ENCODE assay signal across 1 fruit fly cellular context in genomic region chr2L:16448451-16449206, dm6.
TF ChIP-seq lines count a peak whose summit lies in the region.

Gene CG5888, minus strand, starts transcription at chr2L:16448469.

TF ChIP-seq in whole organism, embryonic, 481 proteins besides CTCF, POLR2A, EP300 and RAD21 (continued from another document and continues in another):
- TF ChIP-seq eyg (GFP tag; optimal IDR thresholded peaks at IDR 0.05; lab: Kevin White, UChicago) (no peak), ham (GFP tag; IDR thresholded peaks at IDR 0.05; lab: Robert Waterston, UW) (no peak), Ravus (GFP tag; IDR thresholded peaks at IDR 0.05; lab: Robert Waterston, UW) (no peak; the same call in 1 of the 2 replicates), fu2 (GFP tag; optimal IDR thresholded peaks at IDR 0.05; lab: Kevin White, UChicago) (no peak), Awh (GFP tag; IDR thresholded peaks at IDR 0.05; lab: Robert Waterston, UW) (peak; percentile 70; the same call in 1 of the 2 replicates), CG9876 (GFP tag; optimal IDR thresholded peaks at IDR 0.05; lab: Kevin White, UChicago) (no peak), Fer2 (tag; optimal IDR thresholded peaks at IDR 0.05; lab: Kevin White, UChicago) (no peak), her (GFP tag; optimal IDR thresholded peaks at IDR 0.05; lab: Kevin White, UChicago) (no peak), dati (GFP tag; IDR thresholded peaks at IDR 0.05; lab: Robert Waterston, UW) (no peak), CG3838 (GFP tag; optimal IDR thresholded peaks at IDR 0.05; lab: Kevin White, UChicago) (no peak), CG11723 (GFP tag; optimal IDR thresholded peaks at IDR 0.05; lab: Kevin White, UChicago) (peak; percentile 25), gt (GFP tag; IDR thresholded peaks at IDR 0.05; lab: Robert Waterston, UW) (0 out of 2 replicates have a peak, but pooled peaks have one; percentile 25), CG11398 (GFP tag; optimal IDR thresholded peaks at IDR 0.05; lab: Kevin White, UChicago) (no peak), CG5245 (GFP tag; optimal IDR thresholded peaks at IDR 0.05; lab: Kevin White, UChicago) (no peak), cad (GFP tag; optimal IDR thresholded peaks at IDR 0.05; lab: Kevin White, UChicago) (no peak), CG4820 (GFP tag; optimal IDR thresholded peaks at IDR 0.05; lab: Kevin White, UChicago) (peak; percentile 23), kay (GFP tag; optimal IDR thresholded peaks at IDR 0.05; lab: Kevin White, UChicago) (peak; percentile 53), CG15073 (GFP tag; optimal IDR thresholded peaks at IDR 0.05; lab: Kevin White, UChicago) (no peak), CG10979 (tag; optimal IDR thresholded peaks at IDR 0.05; lab: Kevin White, UChicago) (peak; percentile 77), Neu2 (GFP tag; optimal IDR thresholded peaks at IDR 0.05; lab: Kevin White, UChicago; ENCODE audit: borderline replicate concordance) (no peak), CG30431 (GFP tag; optimal IDR thresholded peaks at IDR 0.05; lab: Kevin White, UChicago) (peak; percentile 33), Dek (tag; optimal IDR thresholded peaks at IDR 0.05; lab: Kevin White, UChicago) (peak; percentile 59), tll (GFP tag; optimal IDR thresholded peaks at IDR 0.05; lab: Kevin White, UChicago) (no peak), unpg (GFP tag; optimal IDR thresholded peaks at IDR 0.05; lab: Kevin White, UChicago) (peak; percentile 72), CG8924 (tag; optimal IDR thresholded peaks at IDR 0.05; lab: Kevin White, UChicago) (peak; percentile 86), jing (GFP tag; optimal IDR thresholded peaks at IDR 0.05; lab: Kevin White, UChicago) (no peak), bowl (GFP tag; IDR thresholded peaks at IDR 0.05; lab: Robert Waterston, UW) (peak; percentile 35; the same call in 1 of the 2 replicates), CG8290 (GFP tag; optimal IDR thresholded peaks at IDR 0.05; lab: Kevin White, UChicago) (peak; percentile 6), CG8290 (tag; optimal IDR thresholded peaks at IDR 0.05; lab: Kevin White, UChicago) (no peak), gsb (GFP tag; IDR thresholded peaks at IDR 0.05; lab: Robert Waterston, UW) (peak; percentile 51; the same call in 1 of the 2 replicates), Rfx (GFP tag; IDR thresholded peaks at IDR 0.05; lab: Robert Waterston, UW) (peak; percentile 79), CG6272 (GFP tag; IDR thresholded peaks at IDR 0.05; lab: Robert Waterston, UW) (no peak), pho (GFP tag; optimal IDR thresholded peaks at IDR 0.05; lab: Kevin White, UChicago) (no peak), CG30403 (GFP tag; optimal IDR thresholded peaks at IDR 0.05; lab: Kevin White, UChicago) (peak; percentile 63), CG9797 (GFP tag; optimal IDR thresholded peaks at IDR 0.05; lab: Kevin White, UChicago) (no peak), Tbp (GFP tag; optimal IDR thresholded peaks at IDR 0.05; lab: Kevin White, UChicago) (no peak), insv (GFP tag; optimal IDR thresholded peaks at IDR 0.05; lab: Kevin White, UChicago) (no peak), Ets65A (GFP tag; lab: Kevin White, UChicago) (no peak), pb (GFP tag; optimal IDR thresholded peaks at IDR 0.05; lab: Kevin White, UChicago) (no peak), CG10366 (GFP tag; IDR thresholded peaks at IDR 0.05; lab: Robert Waterston, UW) (peak; percentile 47), CG30020 (tag; optimal IDR thresholded peaks at IDR 0.05; lab: Kevin White, UChicago) (peak; percentile 55), CG14860 (GFP tag; IDR thresholded peaks at IDR 0.05; lab: Robert Waterston, UW; ENCODE audit: partially characterized antibody) (peak; percentile 20; the same call in 1 of the 3 replicates), Spps (tag; optimal IDR thresholded peaks at IDR 0.05; lab: Kevin White, UChicago) (peak; percentile 13), slp2 (GFP tag; optimal IDR thresholded peaks at IDR 0.05; lab: Kevin White, UChicago) (no peak), Ada2b (GFP tag; IDR thresholded peaks at IDR 0.05; lab: Robert Waterston, UW) (no peak; the same call in 1 of the 2 replicates), trh (GFP tag; optimal IDR thresholded peaks at IDR 0.05; lab: Kevin White, UChicago) (no peak), CG15514 (GFP tag; optimal IDR thresholded peaks at IDR 0.05; lab: Kevin White, UChicago) (no peak), nau (GFP tag; optimal IDR thresholded peaks at IDR 0.05; lab: Kevin White, UChicago) (no peak), disco-r (GFP tag; optimal IDR thresholded peaks at IDR 0.05; lab: Kevin White, UChicago) (no peak), klu (GFP tag; IDR thresholded peaks at IDR 0.05; lab: Robert Waterston, UW) (peak; percentile 43; the same call in 1 of the 2 replicates), HLH3B (GFP tag; IDR thresholded peaks at IDR 0.05; lab: Robert Waterston, UW) (peak; percentile 65), HLH54F (GFP tag; optimal IDR thresholded peaks at IDR 0.05; lab: Kevin White, UChicago) (no peak), D19A (tag; optimal IDR thresholded peaks at IDR 0.05; lab: Kevin White, UChicago) (peak; percentile 68), Mes4 (GFP tag; optimal IDR thresholded peaks at IDR 0.05; lab: Kevin White, UChicago) (no peak), Dp (GFP tag; optimal IDR thresholded peaks at IDR 0.05; lab: Kevin White, UChicago) (no peak), ttk (GFP tag; IDR thresholded peaks at IDR 0.05; lab: Robert Waterston, UW) (no peak; the same call in 1 of the 2 replicates), CG6254 (GFP tag; optimal IDR thresholded peaks at IDR 0.05; lab: Kevin White, UChicago) (peak; percentile 51), Myb (GFP tag; optimal IDR thresholded peaks at IDR 0.05; lab: Kevin White, UChicago) (no peak), tx (GFP tag; optimal IDR thresholded peaks at IDR 0.05; lab: Kevin White, UChicago) (no peak), cato (GFP tag; optimal IDR thresholded peaks at IDR 0.05; lab: Kevin White, UChicago; ENCODE audit: borderline replicate concordance) (peak; percentile 41), CG4360 (GFP tag; IDR thresholded peaks at IDR 0.05; lab: Robert Waterston, UW) (no peak), sna (GFP tag; IDR thresholded peaks at IDR 0.05; lab: Robert Waterston, UW; ENCODE audit: partially characterized antibody) (no peak), fd3F (GFP tag; optimal IDR thresholded peaks at IDR 0.05; lab: Kevin White, UChicago) (peak; percentile 2), ash1 (GFP tag; optimal IDR thresholded peaks at IDR 0.05; lab: Kevin White, UChicago) (no peak), HLHmδ (GFP tag; optimal IDR thresholded peaks at IDR 0.05; lab: Kevin White, UChicago) (no peak), fd96Cb (tag; optimal IDR thresholded peaks at IDR 0.05; lab: Kevin White, UChicago) (peak; percentile 64), sqz (GFP tag; optimal IDR thresholded peaks at IDR 0.05; lab: Kevin White, UChicago) (no peak), CG11504 (tag; optimal IDR thresholded peaks at IDR 0.05; lab: Kevin White, UChicago) (peak; percentile 77), Hr78 (GFP tag; optimal IDR thresholded peaks at IDR 0.05; lab: Kevin White, UChicago) (no peak), nerfin-2 (GFP tag; IDR thresholded peaks at IDR 0.05; lab: Robert Waterston, UW; ENCODE audit: partially characterized antibody) (no peak), hkb (optimal IDR thresholded peaks at IDR 0.05; lab: Kevin White, UChicago) (no peak), hkb (GFP tag; IDR thresholded peaks at IDR 0.05; lab: Robert Waterston, UW) (peak; percentile 60; the same call in 1 of the 2 replicates), CG16813 (GFP tag; IDR thresholded peaks at IDR 0.05; lab: Robert Waterston, UW; ENCODE audit: partially characterized antibody) (0 out of 3 replicates have a peak, but pooled peaks have one; percentile 32), CG8388 (GFP tag; optimal IDR thresholded peaks at IDR 0.05; lab: Kevin White, UChicago) (peak; percentile 64), Mad (GFP tag; optimal IDR thresholded peaks at IDR 0.05; lab: Kevin White, UChicago) (no peak), hth (optimal IDR thresholded peaks at IDR 0.05; lab: Kevin White, UChicago) (no peak), CG1647 (GFP tag; optimal IDR thresholded peaks at IDR 0.05; lab: Kevin White, UChicago) (no peak), CG3847 (GFP tag; IDR thresholded peaks at IDR 0.05; lab: Robert Waterston, UW) (peak; percentile 65), Dip2 (GFP tag; IDR thresholded peaks at IDR 0.05; lab: Robert Waterston, UW) (no peak), Rx (GFP tag; IDR thresholded peaks at IDR 0.05; lab: Robert Waterston, UW) (peak; percentile 20; the same call in 1 of the 2 replicates), D19B (GFP tag; optimal IDR thresholded peaks at IDR 0.05; lab: Kevin White, UChicago) (no peak), CG7963 (GFP tag; IDR thresholded peaks at IDR 0.05; lab: Robert Waterston, UW; ENCODE audit: partially characterized antibody) (no peak), gsb-n (tag; optimal IDR thresholded peaks at IDR 0.05; lab: Kevin White, UChicago) (peak; percentile 70), crol (GFP tag; IDR thresholded peaks at IDR 0.05; lab: Robert Waterston, UW) (peak; percentile 82), pfk (GFP tag; optimal IDR thresholded peaks at IDR 0.05; lab: Kevin White, UChicago) (no peak), tin (GFP tag; optimal IDR thresholded peaks at IDR 0.05; lab: Kevin White, UChicago) (peak; percentile 28), CG16863 (GFP tag; optimal IDR thresholded peaks at IDR 0.05; lab: Kevin White, UChicago) (no peak), Oli (tag; optimal IDR thresholded peaks at IDR 0.05; lab: Kevin White, UChicago) (peak; percentile 82), so (GFP tag; IDR thresholded peaks at IDR 0.05; lab: Robert Waterston, UW) (peak; percentile 74; the same call in 2 of the 3 replicates), Chrac-16 (GFP tag; optimal IDR thresholded peaks at IDR 0.05; lab: Kevin White, UChicago) (peak; percentile 51), fd102C (GFP tag; optimal IDR thresholded peaks at IDR 0.05; lab: Kevin White, UChicago) (no peak), CG2712 (tag; optimal IDR thresholded peaks at IDR 0.05; lab: Kevin White, UChicago) (peak; percentile 73), Med (GFP tag; lab: Kevin White, UChicago) (peak; percentile 27), eve (GFP tag; optimal IDR thresholded peaks at IDR 0.05; lab: Kevin White, UChicago) (no peak), Sox102F (GFP tag; optimal IDR thresholded peaks at IDR 0.05; lab: Kevin White, UChicago) (peak; percentile 74), CG12071 (GFP tag; optimal IDR thresholded peaks at IDR 0.05; lab: Kevin White, UChicago) (no peak), chn (GFP tag; optimal IDR thresholded peaks at IDR 0.05; lab: Kevin White, UChicago) (no peak), salm (tag; optimal IDR thresholded peaks at IDR 0.05; lab: Kevin White, UChicago) (peak; percentile 51), CG3726 (GFP tag; IDR thresholded peaks at IDR 0.05; lab: Robert Waterston, UW) (no peak), CG12659 (GFP tag; optimal IDR thresholded peaks at IDR 0.05; lab: Kevin White, UChicago) (peak; percentile 61), CG12391 (tag; optimal IDR thresholded peaks at IDR 0.05; lab: Kevin White, UChicago) (peak; percentile 78), crp (GFP tag; optimal IDR thresholded peaks at IDR 0.05; lab: Kevin White, UChicago) (no peak), CG31388 (GFP tag; optimal IDR thresholded peaks at IDR 0.05; lab: Kevin White, UChicago) (no peak), ranshi (GFP tag; IDR thresholded peaks at IDR 0.05; lab: Robert Waterston, UW) (no peak; the same call in 1 of the 2 replicates), CG6689 (GFP tag; IDR thresholded peaks at IDR 0.05; lab: Robert Waterston, UW) (peak; percentile 76), cwo (GFP tag; optimal IDR thresholded peaks at IDR 0.05; lab: Kevin White, UChicago) (peak; percentile 22), CG17328 (GFP tag; IDR thresholded peaks at IDR 0.05; lab: Robert Waterston, UW) (peak; percentile 76), B-H2 (GFP tag; optimal IDR thresholded peaks at IDR 0.05; lab: Kevin White, UChicago) (no peak), lmd (GFP tag; IDR thresholded peaks at IDR 0.05; lab: Robert Waterston, UW) (peak; percentile 64), CG14965 (GFP tag; optimal IDR thresholded peaks at IDR 0.05; lab: Kevin White, UChicago; ENCODE audit: borderline replicate concordance) (no peak), vnd (GFP tag; IDR thresholded peaks at IDR 0.05; lab: Robert Waterston, UW; ENCODE audit: partially characterized antibody) (no peak), cg (GFP tag; optimal IDR thresholded peaks at IDR 0.05; lab: Kevin White, UChicago) (no peak), tgo (GFP tag; IDR thresholded peaks at IDR 0.05; lab: Robert Waterston, UW) (peak; percentile 81), CG8478 (optimal IDR thresholded peaks at IDR 0.05; lab: Kevin White, UChicago) (no peak), gcm (GFP tag; optimal IDR thresholded peaks at IDR 0.05; lab: Kevin White, UChicago) (peak; percentile 73), ase (GFP tag; IDR thresholded peaks at IDR 0.05; lab: Robert Waterston, UW) (no peak), Dip3 (GFP tag; optimal IDR thresholded peaks at IDR 0.05; lab: Kevin White, UChicago) (no peak), CG10321 (GFP tag; IDR thresholded peaks at IDR 0.05; lab: Robert Waterston, UW) (peak; percentile 28; the same call in 1 of the 2 replicates), CoRest (tag; optimal IDR thresholded peaks at IDR 0.05; lab: Kevin White, UChicago) (peak; percentile 78), CG18476 (GFP tag; optimal IDR thresholded peaks at IDR 0.05; lab: Kevin White, UChicago) (no peak), CG2116 (GFP tag; optimal IDR thresholded peaks at IDR 0.05; lab: Kevin White, UChicago) (peak; percentile 14), CG15696 (tag; optimal IDR thresholded peaks at IDR 0.05; lab: Kevin White, UChicago) (peak; percentile 57), croc (GFP tag; conservative IDR thresholded peaks at IDR 0.05; lab: Robert Waterston, UW) (peak; percentile 69), Atf6 (GFP tag; IDR thresholded peaks at IDR 0.05; lab: Robert Waterston, UW) (no peak), Dbx (GFP tag; IDR thresholded peaks at IDR 0.05; lab: Robert Waterston, UW) (0 out of 3 replicates have a peak, but pooled peaks have one; percentile 20), CG2129 (GFP tag; IDR thresholded peaks at IDR 0.05; lab: Robert Waterston, UW; ENCODE audit: partially characterized antibody) (no peak), Fer3 (tag; optimal IDR thresholded peaks at IDR 0.05; lab: Kevin White, UChicago) (no peak), CHES-1-like (GFP tag; optimal IDR thresholded peaks at IDR 0.05; lab: Kevin White, UChicago) (no peak), CG1603 (tag; optimal IDR thresholded peaks at IDR 0.05; lab: Kevin White, UChicago) (no peak), jigr1 (GFP tag; IDR thresholded peaks at IDR 0.05; lab: Robert Waterston, UW) (peak; percentile 27; the same call in 1 of the 3 replicates), CG10209 (GFP tag; optimal IDR thresholded peaks at IDR 0.05; lab: Kevin White, UChicago) (peak; percentile 80), CG6765 (GFP tag; optimal IDR thresholded peaks at IDR 0.05; lab: Kevin White, UChicago) (no peak)
